Worm (Caenorhabditis elegans) whole organism, L2 larva: ENCODE results near the gene W10C4.1.

Experiments used
- sma-3 ChIP-seq: sonication (generic microtip); optimal IDR thresholded peaks from 2 replicates; lab custom pipeline; 2016; ENCODE audit warnings: missing genetic modification reagents, missing genetic modification characterization, missing compliant biosample characterization
- snpc-4 ChIP-seq: fragments of 150-350 bp; optimal IDR thresholded peaks from 2 replicates; lab custom pipeline; 2014; ENCODE audit warnings: missing biosample characterization, missing genetic modification characterization

DNA sequence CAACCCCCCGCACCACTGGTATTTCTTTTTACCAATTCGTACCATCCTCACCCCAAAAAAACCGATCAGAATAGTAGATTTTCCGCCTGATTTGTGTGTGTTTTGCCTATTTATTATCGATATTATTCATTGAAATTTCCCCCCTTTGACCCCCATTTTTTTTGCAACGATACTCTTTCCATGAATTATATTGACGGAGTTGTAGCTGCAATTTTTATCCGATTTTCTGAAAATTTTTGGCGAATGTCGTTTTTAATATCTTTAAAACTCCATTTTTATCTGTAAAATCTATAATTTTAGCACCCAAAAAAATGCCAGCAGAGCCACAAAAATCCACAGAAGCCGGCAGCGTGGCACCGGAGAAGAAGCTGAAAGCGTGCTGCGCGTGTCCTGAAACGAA, 16.2 kb downstream of the W10C4.1 start, which contains the start of gene cox-17:
- TF ChIP-seq snpc-4 (tag; lab: Kevin White, UChicago) (no peak), sma-3 (no peak)
